In the genomic region with DNA sequence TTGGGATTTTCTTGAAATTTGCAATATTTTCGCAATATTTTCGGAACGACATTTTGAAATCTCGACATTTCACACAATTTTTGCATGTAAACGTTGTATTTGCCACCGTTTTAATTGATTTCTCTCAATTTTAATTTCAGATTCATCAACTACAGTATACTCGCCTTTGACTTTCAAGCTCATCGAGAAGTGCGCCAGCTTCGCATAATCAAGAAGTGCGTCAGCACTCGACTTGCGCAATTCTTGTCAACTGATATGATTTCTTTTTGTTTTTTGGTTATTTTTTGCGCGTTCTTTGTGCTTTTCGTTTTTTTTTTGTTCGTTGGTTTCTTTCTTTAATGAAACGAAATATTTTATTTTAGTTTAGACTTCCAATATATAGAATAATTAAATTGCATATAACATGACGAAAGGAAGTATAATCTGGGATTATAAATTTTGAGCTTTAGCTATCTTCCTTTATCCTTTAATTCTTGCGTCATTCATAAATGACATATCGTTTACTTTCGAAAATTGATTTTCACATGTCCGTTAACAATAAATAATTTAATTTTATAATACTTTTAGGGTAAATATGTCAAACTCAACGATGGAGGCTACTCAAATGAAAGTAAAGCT, we compare ENCODE assay signal across 4 worm cellular contexts.
TF ChIP-seq lines count a peak whose summit lies in the region.

TSS of gene famh-136 (plus strand) at position 568 of the 618 bp plus-strand sequence.

TF ChIP-seq in whole organism, L2 larva, 48 proteins besides CTCF, POLR2A, EP300 and RAD21 (continues in another document):
- no peak for TF ChIP-seq lin-39 (tag; optimal IDR thresholded peaks at IDR 0.05; lab: Kevin White, UChicago)
- peak; percentile 87 for TF ChIP-seq sma-3 (GFP tag; optimal IDR thresholded peaks at IDR 0.05; lab: Kevin White, UChicago)
- TF ChIP-seq peb-1 (tag; optimal IDR thresholded peaks at IDR 0.05; lab: Kevin White, UChicago), result no peak
- TF ChIP-seq mdl-1 (tag; optimal IDR thresholded peaks at IDR 0.05; lab: Kevin White, UChicago), result peak in 1 of 2 experiments; percentile 5
- TF ChIP-seq ceh-82 (tag; optimal IDR thresholded peaks at IDR 0.05; lab: Kevin White, UChicago), result peak; percentile 39
- TF ChIP-seq Y55F3AM.14 (GFP tag; optimal IDR thresholded peaks at IDR 0.05; lab: Kevin White, UChicago), result peak; percentile 90
- peak; percentile 77 for TF ChIP-seq sma-9 (GFP tag; optimal IDR thresholded peaks at IDR 0.05; lab: Kevin White, UChicago)
- TF ChIP-seq sma-9 (tag; optimal IDR thresholded peaks at IDR 0.05; lab: Kevin White, UChicago), result no peak
- peak; percentile 13 for TF ChIP-seq blmp-1 (tag; optimal IDR thresholded peaks at IDR 0.05; lab: Kevin White, UChicago; ENCODE audit: insufficient read depth)
- no peak for TF ChIP-seq elt-3 (tag; optimal IDR thresholded peaks at IDR 0.05; lab: Kevin White, UChicago)
- TF ChIP-seq lin-11 (tag; optimal IDR thresholded peaks at IDR 0.05; lab: Kevin White, UChicago), result no peak
- TF ChIP-seq nhr-10 (tag; optimal IDR thresholded peaks at IDR 0.05; lab: Kevin White, UChicago), result no peak
- TF ChIP-seq aly-2 (tag; optimal IDR thresholded peaks at IDR 0.05; lab: Kevin White, UChicago), result no peak
- TF ChIP-seq unc-55 (GFP tag; optimal IDR thresholded peaks at IDR 0.05; lab: Kevin White, UChicago), result peak; percentile 80
- TF ChIP-seq nhr-23 (tag; optimal IDR thresholded peaks at IDR 0.05; lab: Kevin White, UChicago), result no peak
- TF ChIP-seq unc-39 (tag; optimal IDR thresholded peaks at IDR 0.05; lab: Kevin White, UChicago), result no peak
- peak; percentile 91 for TF ChIP-seq gmeb-1 (tag; optimal IDR thresholded peaks at IDR 0.05; lab: Kevin White, UChicago)
- no peak for TF ChIP-seq nhr-12 (tag; optimal IDR thresholded peaks at IDR 0.05; lab: Kevin White, UChicago)
- peak; percentile 11 for TF ChIP-seq egl-27 (tag; optimal IDR thresholded peaks at IDR 0.05; lab: Kevin White, UChicago)
- peak; percentile 87 for TF ChIP-seq fos-1 (tag; optimal IDR thresholded peaks at IDR 0.05; lab: Kevin White, UChicago)
- no peak for TF ChIP-seq ztf-1 (GFP tag; conservative IDR thresholded peaks at IDR 0.05; lab: Robert Waterston, UW)

TF ChIP-seq in whole organism, L4 larva, 104 proteins besides CTCF, POLR2A, EP300 and RAD21 (continues in another document):
- TF ChIP-seq zag-1 (tag; optimal IDR thresholded peaks at IDR 0.05; lab: Kevin White, UChicago) (no peak), fos-1 (tag; optimal IDR thresholded peaks at IDR 0.05; lab: Kevin White, UChicago) (peak; percentile 35), nhr-25 (tag; optimal IDR thresholded peaks at IDR 0.05; lab: Kevin White, UChicago; ENCODE audit: borderline replicate concordance, insufficient read depth) (no peak), lsy-2 (tag; optimal IDR thresholded peaks at IDR 0.05; lab: Kevin White, UChicago) (peak; percentile 27 to 95), saeg-2 (GFP tag; IDR thresholded peaks at IDR 0.05; lab: Robert Waterston, UW) (0 out of 2 replicates have a peak, but pooled peaks have one; percentile 56), spr-1 (tag; optimal IDR thresholded peaks at IDR 0.05; lab: Kevin White, UChicago) (peak; percentile 77), php-3 (GFP tag; IDR thresholded peaks at IDR 0.05; lab: Robert Waterston, UW) (peak; percentile 56), mdt-29 (GFP tag; IDR thresholded peaks at IDR 0.05; lab: Robert Waterston, UW) (peak; percentile 60; the same call in 1 of the 2 replicates), arid-1 (GFP tag; conservative IDR thresholded peaks at IDR 0.05; lab: Robert Waterston, UW) (peak; percentile 82), duxl-1 (tag; optimal IDR thresholded peaks at IDR 0.05; lab: Kevin White, UChicago; ENCODE audit: poor library complexity) (peak; percentile 52), set-16 (GFP tag; IDR thresholded peaks at IDR 0.05; lab: Robert Waterston, UW) (no peak), ceh-44 (GFP tag; IDR thresholded peaks at IDR 0.05; lab: Robert Waterston, UW) (no peak), T20F7.1 (GFP tag; optimal IDR thresholded peaks at IDR 0.05; lab: Kevin White, UChicago) (peak; percentile 82), dmd-9 (GFP tag; IDR thresholded peaks at IDR 0.05; lab: Robert Waterston, UW) (no peak), fkh-10 (GFP tag; optimal IDR thresholded peaks at IDR 0.05; lab: Kevin White, UChicago) (peak; percentile 37), hlh-11 (tag; optimal IDR thresholded peaks at IDR 0.05; lab: Kevin White, UChicago) (peak; percentile 91), ctbp-1 (GFP tag; IDR thresholded peaks at IDR 0.05; lab: Robert Waterston, UW) (peak; percentile 80), mxl-3 (GFP tag; optimal IDR thresholded peaks at IDR 0.05; lab: Kevin White, UChicago) (peak; percentile 41), F10B5.3 (tag; optimal IDR thresholded peaks at IDR 0.05; lab: Kevin White, UChicago) (peak; percentile 74), hif-1 (tag; optimal IDR thresholded peaks at IDR 0.05; lab: Kevin White, UChicago) (peak in 1 of 2 experiments; percentile 73), nhr-28 (tag; optimal IDR thresholded peaks at IDR 0.05; lab: Kevin White, UChicago) (peak; percentile 82)

TF ChIP-seq in whole organism, late embryonic, 69 proteins besides CTCF, POLR2A, EP300 and RAD21 (continues in another document):
- TF ChIP-seq npax-4 (tag; optimal IDR thresholded peaks at IDR 0.05; lab: Kevin White, UChicago) (no peak), dve-1 (tag; optimal IDR thresholded peaks at IDR 0.05; lab: Kevin White, UChicago) (peak; percentile 39), pros-1 (tag; optimal IDR thresholded peaks at IDR 0.05; lab: Kevin White, UChicago) (no peak), pat-9 (tag; optimal IDR thresholded peaks at IDR 0.05; lab: Kevin White, UChicago) (no peak), tbx-7 (tag; optimal IDR thresholded peaks at IDR 0.05; lab: Kevin White, UChicago) (no peak), ceh-30 (tag; optimal IDR thresholded peaks at IDR 0.05; lab: Kevin White, UChicago) (no peak), unc-55 (GFP tag; optimal IDR thresholded peaks at IDR 0.05; lab: Kevin White, UChicago) (peak; percentile 44), ceh-45 (GFP tag; IDR thresholded peaks at IDR 0.05; lab: Robert Waterston, UW) (0 out of 2 replicates have a peak, but pooled peaks have one; percentile 31), ceh-9 (tag; optimal IDR thresholded peaks at IDR 0.05; lab: Kevin White, UChicago) (no peak), ceh-14 (tag; optimal IDR thresholded peaks at IDR 0.05; lab: Kevin White, UChicago) (peak; percentile 78), eyg-1 (tag; optimal IDR thresholded peaks at IDR 0.05; lab: Kevin White, UChicago) (no peak), ahr-1 (tag; optimal IDR thresholded peaks at IDR 0.05; lab: Kevin White, UChicago) (peak; percentile 39), ceh-18 (tag; optimal IDR thresholded peaks at IDR 0.05; lab: Kevin White, UChicago) (peak; percentile 29), unc-3 (GFP tag; conservative IDR thresholded peaks at IDR 0.05; lab: Robert Waterston, UW) (0 out of 2 replicates have a peak, but pooled peaks have one; percentile 31), unc-3 (tag; optimal IDR thresholded peaks at IDR 0.05; lab: Kevin White, UChicago) (no peak), fax-1 (tag; optimal IDR thresholded peaks at IDR 0.05; lab: Kevin White, UChicago) (peak; percentile 7), ets-4 (tag; optimal IDR thresholded peaks at IDR 0.05; lab: Kevin White, UChicago) (no peak), che-1 (tag; optimal IDR thresholded peaks at IDR 0.05; lab: Kevin White, UChicago) (no peak), elt-2 (tag; optimal IDR thresholded peaks at IDR 0.05; lab: Kevin White, UChicago) (peak; percentile 75), pqm-1 (tag; optimal IDR thresholded peaks at IDR 0.05; lab: Kevin White, UChicago) (peak; percentile 35), ceh-34 (tag; optimal IDR thresholded peaks at IDR 0.05; lab: Kevin White, UChicago) (no peak), ceh-6 (GFP tag; optimal IDR thresholded peaks at IDR 0.05; lab: Kevin White, UChicago) (no peak), madf-2 (tag; optimal IDR thresholded peaks at IDR 0.05; lab: Kevin White, UChicago) (no peak), sdc-2 (tag; optimal IDR thresholded peaks at IDR 0.05; lab: Kevin White, UChicago) (peak; percentile 17)

TF ChIP-seq in whole organism, mixed stage, embryonic, 35 proteins besides CTCF, POLR2A, EP300 and RAD21:
- TF ChIP-seq lsy-2 (tag; optimal IDR thresholded peaks at IDR 0.05; lab: Kevin White, UChicago) (peak; percentile 80), ces-1 (GFP tag; optimal IDR thresholded peaks at IDR 0.05; lab: Kevin White, UChicago) (peak; percentile 58), M03D4.4 (tag; optimal IDR thresholded peaks at IDR 0.05; lab: Kevin White, UChicago) (peak; percentile 61), nhr-237 (tag; optimal IDR thresholded peaks at IDR 0.05; lab: Kevin White, UChicago) (peak; percentile 44), nhr-28 (tag; optimal IDR thresholded peaks at IDR 0.05; lab: Kevin White, UChicago) (no peak), blmp-1 (tag; optimal IDR thresholded peaks at IDR 0.05; lab: Kevin White, UChicago) (no peak), ceh-43 (GFP tag; optimal IDR thresholded peaks at IDR 0.05; lab: Kevin White, UChicago) (peak; percentile 33), sptf-1 (tag; optimal IDR thresholded peaks at IDR 0.05; lab: Kevin White, UChicago) (peak; percentile 78), elt-1 (tag; optimal IDR thresholded peaks at IDR 0.05; lab: Kevin White, UChicago; ENCODE audit: borderline replicate concordance, insufficient read depth) (no peak), lin-13 (tag; optimal IDR thresholded peaks at IDR 0.05; lab: Kevin White, UChicago) (peak; percentile 81), cnd-1 (tag; optimal IDR thresholded peaks at IDR 0.05; lab: Kevin White, UChicago) (peak; percentile 11), elt-3 (tag; optimal IDR thresholded peaks at IDR 0.05; lab: Kevin White, UChicago) (no peak), mls-2 (tag; optimal IDR thresholded peaks at IDR 0.05; lab: Kevin White, UChicago) (peak; percentile 30), mep-1 (tag; optimal IDR thresholded peaks at IDR 0.05; lab: Kevin White, UChicago) (peak; percentile 89)
